Fruit fly (Drosophila melanogaster): ENCODE data around the gene galectin.

DNA sequence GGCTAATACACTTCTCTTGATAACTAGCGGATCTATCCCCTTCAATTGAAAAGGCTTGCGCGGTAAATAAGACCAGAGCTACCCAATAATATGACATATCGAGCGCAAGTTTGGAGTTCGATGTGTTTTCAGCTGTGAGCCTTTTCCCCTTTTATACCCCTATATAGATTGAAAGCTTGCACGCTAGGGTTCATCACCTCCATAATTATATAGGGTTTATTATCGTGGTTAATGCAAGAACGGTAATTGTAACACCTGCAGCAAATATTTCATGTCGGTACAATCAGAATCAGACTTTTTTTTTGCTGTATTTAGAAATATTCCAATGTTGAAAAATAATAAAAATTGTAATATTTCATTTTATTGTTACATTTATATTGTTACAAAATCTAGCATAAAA lies 46.5 kb upstream of the galectin start, which contains the start of gene Ir21a:
- TF ChIP-seq h (optimal IDR thresholded peaks at IDR 0.05) (no peak), insv (optimal IDR thresholded peaks at IDR 0.05) (no peak), Sin3A (optimal IDR thresholded peaks at IDR 0.05) (no peak), psq (optimal IDR thresholded peaks at IDR 0.05) (no peak), Myc (optimal IDR thresholded peaks at IDR 0.05) (no peak)
